Worm (Caenorhabditis elegans) whole organism, young adult: Measurements from ENCODE around the gene mrpl-39.
"Not testable (repeated sequence)": the region's sequence is repeated elsewhere in the genome, so short reads cannot be mapped to it uniquely, and the experiment has no call there.

Experiments used
- B0019.2 ChIP-seq: fragments of 200-800 bp; sonication (Bioruptor generic); conservative IDR thresholded peaks from 2 replicates; pipeline ENCODE4 v1.3.6; 2022; ENCODE audit warnings: missing genetic modification reagents, missing genetic modification characterization, missing compliant biosample characterization
- B0336.3 ChIP-seq: fragments of 200-800 bp; sonication (Bioruptor generic); IDR thresholded peaks from 2 replicates; pipeline ENCODE4 v1.3.6; 2022; ENCODE audit warnings: missing genetic modification characterization, missing compliant biosample characterization
- F33H1.4 ChIP-seq: fragments of 200-800 bp; sonication (Bioruptor generic); IDR thresholded peaks from 2 replicates; pipeline ENCODE4 v1.3.6; 2022; ENCODE audit warnings: missing genetic modification reagents, missing genetic modification characterization, missing compliant biosample characterization
- F57A8.1 ChIP-seq: fragments of 200-800 bp; sonication (Bioruptor generic); optimal IDR thresholded peaks from 2 replicates; lab custom pipeline; 2018; ENCODE audit warnings: mild to moderate bottlenecking, missing genetic modification characterization, moderate library complexity, missing compliant biosample characterization
- F57C9.4 ChIP-seq: sonication (generic microtip); optimal IDR thresholded peaks from 2 replicates; lab custom pipeline; 2017; ENCODE audit warnings: mild to moderate bottlenecking, missing genetic modification characterization, missing compliant biosample characterization
- T26A5.8 ChIP-seq: sonication (generic microtip); optimal IDR thresholded peaks from 2 replicates; lab custom pipeline; 2016; ENCODE audit warnings: missing genetic modification characterization, missing compliant biosample characterization
- Y79H2A.3 ChIP-seq: fragments of 200-800 bp; sonication (Bioruptor generic); conservative IDR thresholded peaks from 2 replicates; pipeline ENCODE4 v1.3.6; 2022; ENCODE audit warnings: missing genetic modification reagents, missing genetic modification characterization, missing compliant biosample characterization
- akir-1 ChIP-seq: fragments of 200-800 bp; sonication (Bioruptor generic); optimal IDR thresholded peaks from 2 replicates; lab custom pipeline; 2018; ENCODE audit warnings: mild to moderate bottlenecking, missing genetic modification characterization, moderate library complexity, missing compliant biosample characterization
- atf-7 ChIP-seq: sonication (generic microtip); optimal IDR thresholded peaks from 2 replicates; lab custom pipeline; 2017; ENCODE audit warnings: mild to moderate bottlenecking, missing genetic modification characterization, missing compliant biosample characterization
- athp-1 ChIP-seq: sonication (generic microtip); optimal IDR thresholded peaks from 2 replicates; lab custom pipeline; 2017; ENCODE audit warnings: mild to moderate bottlenecking, missing genetic modification characterization, missing compliant biosample characterization
- attf-3 ChIP-seq: fragments of 200-800 bp; sonication (Bioruptor generic); conservative IDR thresholded peaks from 2 replicates; pipeline ENCODE4 v1.3.6; 2022; ENCODE audit warnings: missing genetic modification reagents, missing genetic modification characterization, missing compliant biosample characterization
- ceh-27 ChIP-seq: fragments of 200-800 bp; sonication (Bioruptor generic); optimal IDR thresholded peaks from 2 replicates; lab custom pipeline; 2018; ENCODE audit warnings: mild to moderate bottlenecking, missing genetic modification characterization, moderate library complexity, missing compliant biosample characterization
- ceh-91 ChIP-seq: fragments of 200-800 bp; sonication (Bioruptor generic); IDR thresholded peaks from 2 replicates; pipeline ENCODE4 v1.3.6; 2022; ENCODE audit warnings: missing genetic modification reagents, missing genetic modification characterization, missing compliant biosample characterization
- chd-7 ChIP-seq: sonication (generic microtip); optimal IDR thresholded peaks from 2 replicates; lab custom pipeline; 2016; ENCODE audit warnings: mild to moderate bottlenecking, missing genetic modification characterization, moderate library complexity, missing compliant biosample characterization
- ets-4 ChIP-seq: fragments of 200-800 bp; sonication (Bioruptor generic); optimal IDR thresholded peaks from 2 replicates; lab custom pipeline; 2018; ENCODE audit warnings: mild to moderate bottlenecking, missing genetic modification characterization, missing compliant biosample characterization
- fkh-3 ChIP-seq: sonication (generic microtip); optimal IDR thresholded peaks from 2 replicates; lab custom pipeline; 2016; ENCODE audit warnings: mild to moderate bottlenecking, missing genetic modification characterization, missing compliant biosample characterization
- hrde-1 ChIP-seq: sonication (generic microtip); optimal IDR thresholded peaks from 2 replicates; lab custom pipeline; 2016; ENCODE audit warnings: missing genetic modification characterization, mild to moderate bottlenecking, missing compliant biosample characterization, moderate library complexity, missing genotype, missing genetic modification reagents, borderline replicate concordance
- hsf-1 ChIP-seq: fragments of 200-800 bp; sonication (Bioruptor generic); IDR thresholded peaks from 2 replicates; pipeline ENCODE4 v1.3.6; 2022; ENCODE audit warnings: missing genetic modification reagents, missing genetic modification characterization, missing compliant biosample characterization
- lin-35 ChIP-seq, 3 experiments: fragments of 150-350 bp in 2 of 3; sonication (generic microtip) in 1 of 3; optimal IDR thresholded peaks; 2 replicates each; lab custom pipeline; 2014 to 2018; ENCODE audit warnings: missing biosample characterization in 3 of 3, missing genetic modification characterization in 3 of 3, missing genetic modification reagents in 3 of 3
- madf-10 ChIP-seq: sonication (generic microtip); optimal IDR thresholded peaks from 2 replicates; lab custom pipeline; 2016; ENCODE audit warnings: mild to moderate bottlenecking, missing genetic modification characterization, missing compliant biosample characterization
- madf-3 ChIP-seq: fragments of 200-800 bp; sonication (Bioruptor generic); IDR thresholded peaks from 2 replicates; pipeline ENCODE4 v1.3.6; 2022; ENCODE audit warnings: missing genetic modification reagents, missing genetic modification characterization, missing compliant biosample characterization
- madf-8 ChIP-seq: fragments of 200-800 bp; sonication (Bioruptor generic); conservative IDR thresholded peaks from 2 replicates; pipeline ENCODE4 v1.3.6; 2022; ENCODE audit warnings: missing genetic modification reagents, missing genetic modification characterization, missing compliant biosample characterization
- mes-4 ChIP-seq: sonication (generic microtip); optimal IDR thresholded peaks from 2 replicates; lab custom pipeline; 2016; ENCODE audit warnings: missing genotype, missing genetic modification characterization, missing compliant biosample characterization
- nfya-2 ChIP-seq: fragments of 200-800 bp; sonication (Bioruptor generic); IDR thresholded peaks from 2 replicates; pipeline ENCODE4 v1.3.6; 2022; ENCODE audit warnings: missing genetic modification reagents, missing genetic modification characterization, missing compliant biosample characterization
- nhr-80 ChIP-seq: sonication (generic microtip); optimal IDR thresholded peaks from 2 replicates; lab custom pipeline; 2016; ENCODE audit warnings: missing genetic modification characterization, missing compliant biosample characterization
- pbrm-1 ChIP-seq: fragments of 200-800 bp; sonication (Bioruptor generic); IDR thresholded peaks from 2 replicates; pipeline ENCODE4 v1.3.6; 2022; ENCODE audit warnings: missing genetic modification reagents, missing genetic modification characterization, missing compliant biosample characterization
- repo-1 ChIP-seq: sonication (generic microtip); optimal IDR thresholded peaks from 2 replicates; lab custom pipeline; 2017; ENCODE audit warnings: mild to moderate bottlenecking, missing genetic modification characterization, missing compliant biosample characterization
- sea-2 ChIP-seq: fragments of 200-800 bp; sonication (Bioruptor generic); IDR thresholded peaks from 2 replicates; pipeline ENCODE4 v1.3.6; 2022; ENCODE audit warnings: missing genetic modification characterization, missing compliant biosample characterization
- snpc-1.3 ChIP-seq: sonication (generic microtip); optimal IDR thresholded peaks from 2 replicates; lab custom pipeline; 2017; ENCODE audit warnings: missing genetic modification characterization, mild to moderate bottlenecking, missing compliant biosample characterization, antibody characterized with exemption, moderate library complexity, missing genotype, missing genetic modification reagents; ENCODE audit not compliant: insufficient read depth
- somi-1 ChIP-seq: fragments of 200-800 bp; sonication (Bioruptor generic); optimal IDR thresholded peaks from 2 replicates; lab custom pipeline; 2018; ENCODE audit warnings: mild to moderate bottlenecking, missing genetic modification characterization, missing compliant biosample characterization
- tbx-9 ChIP-seq: sonication (generic microtip); optimal IDR thresholded peaks from 2 replicates; lab custom pipeline; 2016; ENCODE audit warnings: borderline replicate concordance, missing genetic modification characterization, inconsistent platforms, missing compliant biosample characterization
- tlf-1 ChIP-seq: fragments of 200-800 bp; sonication (Bioruptor generic); optimal IDR thresholded peaks from 2 replicates; lab custom pipeline; 2018; ENCODE audit warnings: mild to moderate bottlenecking, missing genetic modification characterization, missing compliant biosample characterization
- unc-62 ChIP-seq: fragments of 150-350 bp; optimal IDR thresholded peaks from 2 replicates; lab custom pipeline; 2014; ENCODE audit warnings: missing biosample characterization, missing genetic modification reagents, missing genetic modification characterization
- zfh-2 ChIP-seq: fragments of 200-800 bp; sonication (Bioruptor generic); conservative IDR thresholded peaks from 2 replicates; pipeline ENCODE4 v1.3.6; 2022; ENCODE audit warnings: missing genetic modification reagents, missing genetic modification characterization, missing compliant biosample characterization
- ztf-18 ChIP-seq: sonication (generic microtip); optimal IDR thresholded peaks from 2 replicates; lab custom pipeline; 2016; ENCODE audit warnings: missing genotype, mild to moderate bottlenecking, missing genetic modification characterization, missing compliant biosample characterization

mrpl-39 gene

ce11 chrV:1807160-1807559, 14.2 kb upstream of the mrpl-39 start, which contains the start of gene srt-42:
Gene srt-42 (plus strand): TSS chrV:1807460.
- TF ChIP-seq B0019.2, result no peak
- TF ChIP-seq hsf-1 (GFP tag; lab: Robert Waterston, UW), result no peak
- no peak for TF ChIP-seq hrde-1 (tag; lab: Kevin White, UChicago)
- no peak for TF ChIP-seq nhr-80
- TF ChIP-seq atf-7 (tag; lab: Kevin White, UChicago), result no peak
- no peak for TF ChIP-seq ztf-18 (tag; lab: Kevin White, UChicago)
- no peak for TF ChIP-seq tlf-1 (GFP tag; lab: Kevin White, UChicago)
- TF ChIP-seq lin-35 (GFP tag; optimal IDR thresholded peaks at IDR 0.05; lab: Kevin White, UChicago), result no peak
- no peak for TF ChIP-seq athp-1 (tag; lab: Kevin White, UChicago)
- no peak for TF ChIP-seq fkh-3 (tag; lab: Kevin White, UChicago)
- no peak for TF ChIP-seq madf-3
- TF ChIP-seq unc-62 (GFP tag; lab: Kevin White, UChicago), result no peak
- TF ChIP-seq ets-4 (GFP tag; lab: Kevin White, UChicago), result no peak
- no peak for TF ChIP-seq nfya-2
- no peak for TF ChIP-seq tbx-9 (tag; lab: Kevin White, UChicago)
- TF ChIP-seq B0336.3, result no peak
- TF ChIP-seq pbrm-1 (GFP tag; lab: Robert Waterston, UW), result no peak
- TF ChIP-seq chd-7, result no peak
- TF ChIP-seq attf-3 (GFP tag; lab: Robert Waterston, UW), result no peak

ce11 chrV:1811035-1811434, 10.3 kb upstream of the mrpl-39 start, which contains the start of gene Y46H3A.4:
Gene Y46H3A.4 (minus strand): TSS chrV:1811135.
- no peak for TF ChIP-seq snpc-1.3 (tag; lab: Kevin White, UChicago)
- TF ChIP-seq repo-1 (tag; lab: Kevin White, UChicago), result no peak
- no peak for TF ChIP-seq T26A5.8 (tag; lab: Kevin White, UChicago)
- no peak for TF ChIP-seq madf-10 (tag; lab: Kevin White, UChicago)
- TF ChIP-seq F33H1.4 (GFP tag; lab: Robert Waterston, UW), result no peak
- TF ChIP-seq ets-4 (GFP tag; lab: Kevin White, UChicago), result no peak
- TF ChIP-seq pbrm-1 (GFP tag; lab: Robert Waterston, UW), result no peak
- TF ChIP-seq sea-2 (GFP tag; lab: Robert Waterston, UW), result no peak
- no peak for TF ChIP-seq ceh-27 (GFP tag; lab: Kevin White, UChicago)
- TF ChIP-seq atf-7 (tag; lab: Kevin White, UChicago), result no peak
- TF ChIP-seq ceh-91 (GFP tag; lab: Robert Waterston, UW), result no peak
- no peak for TF ChIP-seq somi-1 (GFP tag; lab: Kevin White, UChicago)
- no peak for TF ChIP-seq akir-1
- no peak for TF ChIP-seq F57C9.4 (tag; lab: Kevin White, UChicago)

ce11 chrV:1814784-1815183, 6.6 kb upstream of the mrpl-39 start, which contains the start of gene Y46H3A.5:
Gene Y46H3A.5 (minus strand): TSS chrV:1814884.
- not testable (repeated sequence) for TF ChIP-seq madf-8, Y79H2A.3, F33H1.4 (GFP tag; lab: Robert Waterston, UW)

- no peak for TF ChIP-seq mes-4 (tag; lab: Kevin White, UChicago)
- TF ChIP-seq F57A8.1 (GFP tag; lab: Kevin White, UChicago), result no peak
- TF ChIP-seq zfh-2 (GFP tag; lab: Robert Waterston, UW), result peak; percentile 56
These were observed 1.4 kb upstream of the mrpl-39 start for ce11 chrV:1820016-1820415.
